Worm (Caenorhabditis elegans) whole organism, L2 larva: Measurements from ENCODE around the gene W04B5.8.
A peak's percentile ranks its signal among the peaks of the same experiment; 100 is the strongest.

Experiments
- C34F6.9 ChIP-seq: fragments of 150-350 bp; optimal IDR thresholded peaks from 2 replicates; lab custom pipeline; 2014; ENCODE audit warnings: missing biosample characterization, missing genetic modification characterization
- F13H6.1 ChIP-seq: sonication (generic microtip); optimal IDR thresholded peaks from 2 replicates; lab custom pipeline; 2016; ENCODE audit warnings: missing genetic modification characterization, missing compliant biosample characterization
- R02D3.7 ChIP-seq: fragments of 150-350 bp; optimal IDR thresholded peaks from 2 replicates; lab custom pipeline; 2014; ENCODE audit warnings: missing biosample characterization, missing genetic modification characterization
- Y55F3AM.14 ChIP-seq: fragments of 200-800 bp; sonication (Bioruptor generic); optimal IDR thresholded peaks from 2 replicates; lab custom pipeline; 2018; ENCODE audit warnings: mild to moderate bottlenecking, missing genetic modification characterization, missing compliant biosample characterization
- alr-1 ChIP-seq: fragments of 150-350 bp; optimal IDR thresholded peaks from 2 replicates; lab custom pipeline; 2014; ENCODE audit warnings: missing biosample characterization, missing genetic modification characterization
- aly-2 ChIP-seq: fragments of 150-350 bp; optimal IDR thresholded peaks from 2 replicates; lab custom pipeline; 2014; ENCODE audit warnings: missing biosample characterization, missing genetic modification characterization
- blmp-1 ChIP-seq: sonication (generic microtip); optimal IDR thresholded peaks from 2 replicates; lab custom pipeline; 2017; ENCODE audit warnings: missing genetic modification characterization, mild to moderate bottlenecking, missing compliant biosample characterization, antibody characterized with exemption, moderate library complexity; ENCODE audit not compliant: insufficient read depth
- ceh-16 ChIP-seq: fragments of 150-350 bp; optimal IDR thresholded peaks from 2 replicates; lab custom pipeline; 2014; ENCODE audit warnings: missing biosample characterization, missing genetic modification characterization
- crh-2 ChIP-seq: sonication (generic microtip); optimal IDR thresholded peaks from 2 replicates; lab custom pipeline; 2017; ENCODE audit warnings: missing biosample characterization, missing genetic modification characterization
- egl-27 ChIP-seq: sonication (generic microtip); optimal IDR thresholded peaks from 3 replicates; lab custom pipeline; 2017; ENCODE audit warnings: missing biosample characterization, missing genetic modification reagents, missing genetic modification characterization
- elt-1 ChIP-seq: fragments of 150-350 bp; optimal IDR thresholded peaks from 2 replicates; lab custom pipeline; 2014; ENCODE audit warnings: missing biosample characterization, missing genetic modification characterization
- gmeb-1 ChIP-seq: fragments of 150-350 bp; optimal IDR thresholded peaks from 2 replicates; lab custom pipeline; 2014; ENCODE audit warnings: missing biosample characterization, missing genetic modification characterization
- lin-13 ChIP-seq: fragments of 150-350 bp; optimal IDR thresholded peaks from 2 replicates; lab custom pipeline; 2014; ENCODE audit warnings: missing biosample characterization, missing genetic modification reagents, missing genetic modification characterization
- lin-39 ChIP-seq: fragments of 150-350 bp; optimal IDR thresholded peaks from 2 replicates; lab custom pipeline; 2014; ENCODE audit warnings: missing biosample characterization, missing genetic modification reagents, missing genetic modification characterization
- lsy-2 ChIP-seq, 2 experiments: fragments of 150-350 bp in 1 of 2; sonication (generic microtip) in 1 of 2; optimal IDR thresholded peaks; 2 replicates each; lab custom pipeline; 2014 to 2017; ENCODE audit warnings: missing biosample characterization in 2 of 2, missing genetic modification characterization in 2 of 2
- mab-5 ChIP-seq: fragments of 150-350 bp; optimal IDR thresholded peaks from 2 replicates; lab custom pipeline; 2014; ENCODE audit warnings: missing biosample characterization, missing genetic modification characterization
- mbf-1 ChIP-seq: sonication (generic microtip); optimal IDR thresholded peaks from 2 replicates; lab custom pipeline; 2017; ENCODE audit warnings: missing biosample characterization, missing genetic modification characterization
- mdl-1 ChIP-seq, 2 experiments: fragments of 150-350 bp in 1 of 2; sonication (generic microtip) in 1 of 2; optimal IDR thresholded peaks; 2 replicates each; lab custom pipeline; 2017; ENCODE audit warnings: missing biosample characterization in 2 of 2, missing genetic modification characterization in 2 of 2
- nhr-10 ChIP-seq: sonication (generic microtip); optimal IDR thresholded peaks from 2 replicates; lab custom pipeline; 2017; ENCODE audit warnings: missing biosample characterization, missing genetic modification characterization
- nhr-12 ChIP-seq: fragments of 150-350 bp; optimal IDR thresholded peaks from 2 replicates; lab custom pipeline; 2014; ENCODE audit warnings: missing biosample characterization, missing genetic modification characterization
- nhr-129 ChIP-seq: fragments of 150-350 bp; optimal IDR thresholded peaks from 2 replicates; lab custom pipeline; 2014; ENCODE audit warnings: missing biosample characterization, missing genetic modification characterization
- nhr-21 ChIP-seq: fragments of 150-350 bp; optimal IDR thresholded peaks from 2 replicates; lab custom pipeline; 2014; ENCODE audit warnings: missing biosample characterization, missing genetic modification characterization
- nhr-25 ChIP-seq: fragments of 150-350 bp; sonication (generic microtip); optimal IDR thresholded peaks from 3 replicates; lab custom pipeline; 2014; ENCODE audit warnings: missing biosample characterization, missing genetic modification characterization
- nhr-6 ChIP-seq: fragments of 150-350 bp; optimal IDR thresholded peaks from 2 replicates; lab custom pipeline; 2014; ENCODE audit warnings: missing biosample characterization, missing genetic modification characterization
- nhr-77 ChIP-seq: fragments of 150-350 bp; optimal IDR thresholded peaks from 2 replicates; lab custom pipeline; 2014; ENCODE audit warnings: missing biosample characterization, missing genetic modification characterization
- sem-4 ChIP-seq: fragments of 150-350 bp; optimal IDR thresholded peaks from 2 replicates; lab custom pipeline; 2014; ENCODE audit warnings: missing biosample characterization, missing genetic modification reagents, missing genetic modification characterization
- sma-3 ChIP-seq: sonication (generic microtip); optimal IDR thresholded peaks from 2 replicates; lab custom pipeline; 2016; ENCODE audit warnings: missing genetic modification reagents, missing genetic modification characterization, missing compliant biosample characterization
- sma-9 ChIP-seq, 2 experiments: fragments of 150-350 bp in 1 of 2; sonication (generic microtip) in 1 of 2; optimal IDR thresholded peaks; 2 replicates each; lab custom pipeline; 2014 to 2016; ENCODE audit warnings: missing genetic modification characterization in 2 of 2, mild to moderate bottlenecking in 1 of 2, missing biosample characterization in 1 of 2, missing compliant biosample characterization in 1 of 2, missing genetic modification reagents in 1 of 2, moderate library complexity in 1 of 2
- snpc-4 ChIP-seq: fragments of 150-350 bp; optimal IDR thresholded peaks from 2 replicates; lab custom pipeline; 2014; ENCODE audit warnings: missing biosample characterization, missing genetic modification characterization
- unc-39 ChIP-seq: fragments of 150-350 bp; optimal IDR thresholded peaks from 2 replicates; lab custom pipeline; 2014; ENCODE audit warnings: missing biosample characterization, missing genetic modification characterization
- unc-55 ChIP-seq: fragments of 150-350 bp; sonication (generic microtip); optimal IDR thresholded peaks from 3 replicates; lab custom pipeline; 2014; ENCODE audit warnings: missing biosample characterization, missing genetic modification reagents, missing genetic modification characterization
- zag-1 ChIP-seq: fragments of 150-350 bp; optimal IDR thresholded peaks from 2 replicates; lab custom pipeline; 2014; ENCODE audit warnings: missing biosample characterization, missing genetic modification characterization
- ztf-1 ChIP-seq: fragments of 200-800 bp; sonication (Bioruptor generic); conservative IDR thresholded peaks from 2 replicates; pipeline ENCODE4 v1.3.6; 2022; ENCODE audit warnings: missing genetic modification characterization, missing compliant biosample characterization
- ztf-11 ChIP-seq: sonication (generic microtip); optimal IDR thresholded peaks from 2 replicates; lab custom pipeline; 2017; ENCODE audit warnings: missing biosample characterization, missing genetic modification characterization
- ztf-4 ChIP-seq: fragments of 150-350 bp; optimal IDR thresholded peaks from 2 replicates; lab custom pipeline; 2014; ENCODE audit warnings: missing biosample characterization, missing genetic modification characterization

The W04B5.8 gene

DNA sequence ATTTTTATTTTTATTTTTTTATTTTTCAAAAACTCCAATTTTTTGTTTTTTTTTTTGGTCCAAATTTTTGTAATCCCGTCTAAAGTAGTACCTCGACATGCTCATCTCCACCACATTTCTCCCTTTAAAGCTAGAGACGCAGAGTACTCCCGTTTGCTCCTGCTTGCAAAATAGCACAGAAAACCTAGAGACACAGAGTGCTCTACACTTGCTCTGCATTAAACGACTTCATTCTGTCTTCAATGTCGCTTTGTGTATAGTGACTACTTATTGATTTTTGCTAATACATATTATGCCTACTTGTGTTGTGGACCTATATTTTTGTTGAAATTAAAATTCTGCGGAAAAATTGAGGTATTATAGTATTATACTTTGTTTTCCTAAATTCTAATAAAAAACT, at the start of gene W04B5.8:
Gene W04B5.8, plus strand, starts transcription at position 195 of the 400 bp plus-strand sequence.
- no peak for TF ChIP-seq unc-39
- peak; percentile 64 for TF ChIP-seq unc-55 (GFP tag; lab: Kevin White, UChicago)
- TF ChIP-seq nhr-6 (tag; lab: Kevin White, UChicago) = no peak
- no peak for TF ChIP-seq ztf-4 (tag; lab: Kevin White, UChicago)
- peak in 1 of 2 experiments; percentile 20 for TF ChIP-seq lsy-2 (tag; optimal IDR thresholded peaks at IDR 0.05; lab: Kevin White, UChicago)
- TF ChIP-seq C34F6.9 (tag; lab: Kevin White, UChicago) = peak; percentile 34
- no peak for TF ChIP-seq nhr-12 (tag; lab: Kevin White, UChicago)
- TF ChIP-seq zag-1 (tag; lab: Kevin White, UChicago) = no peak

DNA sequence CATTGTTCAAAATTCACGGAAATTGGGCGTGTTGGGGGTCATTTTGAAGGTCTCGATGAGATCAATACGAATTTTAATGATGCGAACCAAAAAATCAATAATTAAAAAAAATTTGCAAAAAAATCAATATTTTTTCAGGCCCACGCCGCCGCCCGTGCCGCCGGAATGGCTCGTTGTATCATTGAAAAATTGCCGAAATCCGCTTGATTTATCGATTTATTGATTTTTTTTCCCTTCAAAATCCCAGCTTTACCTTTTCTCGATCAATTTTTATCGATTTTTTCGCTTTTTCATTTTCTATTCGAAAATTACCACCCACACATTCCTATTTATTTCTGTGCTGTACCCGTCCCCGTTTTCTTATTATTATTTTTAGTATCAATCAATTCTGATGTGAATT, 41.8 kb upstream of the W04B5.8 start:
- TF ChIP-seq R02D3.7 (no peak), mbf-1 (tag; lab: Kevin White, UChicago) (no peak), zag-1 (tag; lab: Kevin White, UChicago) (no peak), snpc-4 (tag; lab: Kevin White, UChicago) (no peak), nhr-6 (tag; lab: Kevin White, UChicago) (no peak), mdl-1 (tag; optimal IDR thresholded peaks at IDR 0.05; lab: Kevin White, UChicago) (no peak), ztf-1 (GFP tag; lab: Robert Waterston, UW) (no peak), sma-9 (GFP tag; optimal IDR thresholded peaks at IDR 0.05; lab: Kevin White, UChicago) (no peak), sma-9 (tag; optimal IDR thresholded peaks at IDR 0.05; lab: Kevin White, UChicago) (no peak), F13H6.1 (no peak), ztf-11 (no peak), ceh-16 (no peak), nhr-77 (tag; lab: Kevin White, UChicago) (no peak), gmeb-1 (tag; lab: Kevin White, UChicago) (no peak), elt-1 (tag; lab: Kevin White, UChicago) (no peak), lin-39 (tag; lab: Kevin White, UChicago) (no peak), egl-27 (tag; lab: Kevin White, UChicago) (no peak), crh-2 (no peak)

DNA sequence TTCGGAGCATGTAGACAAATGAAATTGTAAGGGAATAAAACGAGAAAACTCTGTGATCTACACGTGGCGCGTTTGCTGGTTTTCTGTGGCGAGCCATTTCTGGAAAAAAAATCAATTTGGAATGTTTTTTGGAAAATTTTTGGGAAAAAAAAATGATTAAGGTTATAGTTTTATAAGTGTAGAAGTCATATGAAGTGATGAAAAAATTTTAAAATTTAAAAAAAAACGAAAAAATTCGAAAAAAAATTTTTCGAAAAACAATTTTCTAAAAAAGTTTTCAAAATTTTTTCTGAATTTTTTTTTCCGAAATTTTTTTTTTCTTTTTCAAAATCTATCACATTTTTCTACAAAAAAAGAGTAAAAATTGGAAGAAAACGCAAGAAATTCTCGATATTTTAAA, 39.6 kb upstream of the W04B5.8 start, which contains the start of gene H14E04.3:
Gene H14E04.3, minus strand, starts transcription at position 101 of the 400 bp plus-strand sequence.
- TF ChIP-seq Y55F3AM.14 (GFP tag; lab: Kevin White, UChicago) = no peak
- TF ChIP-seq aly-2 = no peak
- no peak for TF ChIP-seq ceh-16
- no peak for TF ChIP-seq alr-1 (tag; lab: Kevin White, UChicago)
- no peak for TF ChIP-seq R02D3.7
- no peak for TF ChIP-seq ztf-4 (tag; lab: Kevin White, UChicago)

DNA sequence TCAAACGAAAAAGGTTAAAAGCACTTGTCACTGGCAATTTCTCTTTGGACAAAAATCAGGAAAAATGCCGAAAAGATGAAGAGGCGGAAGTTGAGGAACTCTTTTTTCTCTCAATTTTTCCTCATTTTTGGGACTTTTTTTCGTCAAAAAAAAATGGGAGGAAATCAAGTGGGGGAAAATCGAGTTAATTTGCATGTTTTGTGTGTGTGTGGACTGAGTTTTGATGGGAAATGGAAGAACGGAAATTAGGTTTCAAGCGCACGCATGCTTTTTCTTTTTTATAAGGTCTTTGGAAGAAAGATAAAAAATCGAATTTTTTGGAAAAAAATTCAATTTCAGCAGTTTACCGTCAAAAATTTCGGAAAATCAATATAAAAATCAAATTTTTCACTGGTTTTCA, 34.4 kb upstream of the W04B5.8 start:
- TF ChIP-seq egl-27 (tag; lab: Kevin White, UChicago) = peak; percentile 5
- no peak for TF ChIP-seq nhr-10 (tag; lab: Kevin White, UChicago)
- TF ChIP-seq, all 48 proteins: peak for 1

DNA sequence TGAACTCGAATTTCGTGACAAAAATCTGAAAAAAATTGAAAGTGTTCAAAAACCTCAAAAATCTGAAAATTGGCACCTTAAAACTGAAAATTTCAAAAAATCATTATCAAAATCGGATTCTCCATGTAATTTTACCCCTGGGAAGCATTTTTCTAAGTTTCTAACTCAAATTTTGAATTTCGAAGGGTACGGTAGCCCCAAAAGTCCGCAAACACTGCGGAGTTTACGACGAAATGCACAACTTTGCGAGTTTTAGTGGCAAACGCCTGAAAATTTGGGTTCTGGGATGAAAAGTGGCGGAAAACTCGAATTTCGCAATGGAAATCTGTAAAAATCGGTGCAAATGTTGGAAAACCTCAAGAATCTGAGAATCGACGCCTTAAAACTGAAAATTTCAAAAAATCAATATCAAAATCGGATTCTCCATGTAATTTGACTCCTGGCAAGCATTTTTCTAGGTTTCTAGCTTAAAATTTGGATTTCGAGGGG, 32.4 kb upstream of the W04B5.8 start:
- no peak for TF ChIP-seq nhr-6 (tag; lab: Kevin White, UChicago)
- TF ChIP-seq lin-13 (GFP tag; lab: Kevin White, UChicago) = peak; percentile 6
- peak in 1 of 2 experiments; percentile 61 for TF ChIP-seq lsy-2 (tag; optimal IDR thresholded peaks at IDR 0.05; lab: Kevin White, UChicago)

DNA sequence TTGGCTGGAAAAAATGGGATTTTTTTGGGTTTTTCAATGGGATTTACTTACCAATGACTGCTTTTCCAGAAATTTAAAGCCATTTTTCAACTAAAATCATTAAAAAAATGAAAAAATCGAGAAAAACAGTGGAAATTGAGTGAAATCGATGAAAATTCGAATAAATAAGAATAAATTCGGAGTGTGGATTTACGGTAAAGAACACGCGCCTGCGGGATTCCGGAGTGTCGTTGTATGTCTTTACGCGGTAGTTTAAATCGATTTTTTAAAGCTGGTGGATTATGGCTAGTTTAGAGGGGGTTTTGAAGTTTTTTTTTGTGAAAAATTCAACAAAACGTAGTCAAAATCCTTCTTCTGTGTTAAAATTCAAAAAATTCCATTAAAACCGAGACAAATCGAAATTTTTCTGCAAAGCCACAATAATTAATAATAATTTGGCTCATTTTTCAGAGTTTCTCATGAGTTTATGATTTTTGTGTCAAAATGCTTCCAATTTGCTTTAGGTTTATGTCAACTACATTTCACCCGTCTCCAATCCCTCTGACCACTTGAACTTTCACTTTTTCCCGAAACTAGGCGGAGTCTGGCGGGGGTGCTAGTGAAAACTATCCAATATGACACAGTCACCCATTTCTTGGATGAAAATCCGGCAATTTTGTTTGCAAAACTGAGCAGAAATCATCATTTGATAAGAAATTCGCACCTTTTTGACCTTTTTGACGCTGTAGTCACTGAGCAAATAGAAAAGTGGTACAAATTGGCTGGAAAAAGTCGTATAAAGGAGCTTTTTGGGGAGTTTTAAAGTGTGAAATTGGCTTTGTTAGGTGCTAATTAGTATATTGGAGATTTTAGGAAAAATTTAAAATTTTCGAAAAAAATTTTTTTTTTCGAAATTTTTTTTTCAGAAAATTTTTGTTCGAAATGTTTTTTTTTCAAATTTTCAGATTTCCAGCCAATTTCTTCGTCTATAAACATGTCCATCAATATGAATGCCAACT, 24.7 kb upstream of the W04B5.8 start, which contains the start of the genes cic-1 and strm-1:
Gene cic-1, minus strand, starts transcription at position 96 of the 998 bp plus-strand sequence.
Gene strm-1, plus strand, starts transcription at position 945 of the 998 bp plus-strand sequence.
- TF ChIP-seq ceh-16 (peak; percentile 7), mdl-1 (tag; optimal IDR thresholded peaks at IDR 0.05; lab: Kevin White, UChicago) (no peak), nhr-25 (tag; lab: Kevin White, UChicago) (peak; percentile 10), sem-4 (tag; lab: Kevin White, UChicago) (peak; percentile 19), ztf-1 (GFP tag; lab: Robert Waterston, UW) (no peak), unc-55 (GFP tag; lab: Kevin White, UChicago) (peak; percentile 82), nhr-129 (peak; percentile 14), C34F6.9 (tag; lab: Kevin White, UChicago) (peak; percentile 63), lsy-2 (tag; optimal IDR thresholded peaks at IDR 0.05; lab: Kevin White, UChicago) (peak; percentile 48 to 86), nhr-12 (tag; lab: Kevin White, UChicago) (no peak), crh-2 (peak; percentile 59), nhr-6 (tag; lab: Kevin White, UChicago) (peak; percentile 10), egl-27 (tag; lab: Kevin White, UChicago) (no peak), zag-1 (tag; lab: Kevin White, UChicago) (no peak), elt-1 (tag; lab: Kevin White, UChicago) (no peak), nhr-21 (tag; lab: Kevin White, UChicago) (no peak), R02D3.7 (peak; percentile 98), blmp-1 (tag; lab: Kevin White, UChicago) (peak; percentile 57), mab-5 (tag; lab: Kevin White, UChicago) (peak; percentile 10), gmeb-1 (tag; lab: Kevin White, UChicago) (peak; percentile 94), lin-13 (GFP tag; lab: Kevin White, UChicago) (peak; percentile 73), sma-3 (peak; percentile 41), F13H6.1 (peak; percentile 35)
